Fruit fly (Drosophila melanogaster) whole organism, embryonic: Measurements from ENCODE around the gene dikar.
A peak's percentile ranks its signal among the peaks of the same experiment; 100 is the strongest.

Experiments used
- Blimp-1 ChIP-seq: fragments of 200-800 bp; sonication (Bioruptor generic); optimal IDR thresholded peaks from 3 replicates; lab custom pipeline; 2018; ENCODE audit warnings: missing biosample characterization, missing genetic modification characterization, mild to moderate bottlenecking, moderate library complexity, missing genetic modification reagents
- CG10565 ChIP-seq: fragments of 200-800 bp; sonication (Bioruptor generic); optimal IDR thresholded peaks from 3 replicates; lab custom pipeline; 2016; ENCODE audit warnings: missing biosample characterization, mild to moderate bottlenecking, missing genetic modification characterization
- CG11560 ChIP-seq: fragments of 200-800 bp; sonication (Bioruptor generic); IDR thresholded peaks from 3 replicates; pipeline ENCODE4 v1.3.6; 2022; ENCODE audit warnings: missing biosample characterization, missing genetic modification characterization
- CG12769 ChIP-seq: fragments of 200-800 bp; sonication (Bioruptor generic); optimal IDR thresholded peaks from 2 replicates; lab custom pipeline; 2019; ENCODE audit warnings: missing biosample characterization, mild to moderate bottlenecking, missing genetic modification characterization, moderate library complexity
- CG13123 ChIP-seq: fragments of 200-800 bp; sonication (Bioruptor generic); optimal IDR thresholded peaks from 2 replicates; lab custom pipeline; 2016; ENCODE audit warnings: missing biosample characterization, missing genetic modification characterization
- CG13296 ChIP-seq: fragments of 200-800 bp; sonication (Bioruptor generic); optimal IDR thresholded peaks from 3 replicates; lab custom pipeline; 2018; ENCODE audit warnings: missing biosample characterization, mild to moderate bottlenecking, missing genetic modification characterization
- CG13894 ChIP-seq: fragments of 200-800 bp; sonication (Bioruptor generic); optimal IDR thresholded peaks from 3 replicates; lab custom pipeline; 2018; ENCODE audit warnings: missing biosample characterization, mild to moderate bottlenecking, missing genetic modification characterization, moderate library complexity
- CG1647 ChIP-seq: fragments of 200-800 bp; sonication (Bioruptor generic); optimal IDR thresholded peaks from 3 replicates; lab custom pipeline; 2016; ENCODE audit warnings: missing biosample characterization, missing genetic modification characterization
- CG2199 ChIP-seq: fragments of 200-800 bp; sonication (Bioruptor generic); IDR thresholded peaks from 3 replicates; pipeline ENCODE4 v1.3.6; 2022; ENCODE audit warnings: missing biosample characterization, missing genetic modification characterization
- CG3281 ChIP-seq: fragments of 200-800 bp; sonication (Bioruptor generic); optimal IDR thresholded peaks from 3 replicates; lab custom pipeline; 2017; ENCODE audit warnings: missing biosample characterization, mild to moderate bottlenecking, missing genetic modification characterization
- CG4328 ChIP-seq: fragments of 200-800 bp; sonication (Bioruptor generic); optimal IDR thresholded peaks from 3 replicates; lab custom pipeline; 2017; ENCODE audit warnings: missing biosample characterization, missing genetic modification reagents, missing genetic modification characterization
- CG5953 ChIP-seq: fragments of 200-800 bp; sonication (Bioruptor generic); IDR thresholded peaks from 2 replicates; pipeline ENCODE4 v1.3.6; 2022; ENCODE audit warnings: missing biosample characterization, missing genetic modification characterization
- CG6683 ChIP-seq: fragments of 200-800 bp; sonication (Bioruptor generic); optimal IDR thresholded peaks from 2 replicates; lab custom pipeline; 2017; ENCODE audit warnings: missing biosample characterization, mild to moderate bottlenecking, missing genetic modification characterization, missing genetic modification reagents
- CG7745 ChIP-seq: fragments of 200-800 bp; sonication (Bioruptor generic); optimal IDR thresholded peaks from 2 replicates; lab custom pipeline; 2018; ENCODE audit warnings: missing biosample characterization, mild to moderate bottlenecking, missing genetic modification characterization, moderate library complexity
- CG8281 ChIP-seq: fragments of 200-800 bp; sonication (Bioruptor generic); optimal IDR thresholded peaks from 2 replicates; lab custom pipeline; 2018; ENCODE audit warnings: missing biosample characterization, mild to moderate bottlenecking, missing genetic modification characterization, moderate library complexity
- CG9437 ChIP-seq: fragments of 200-800 bp; sonication (Bioruptor generic); optimal IDR thresholded peaks from 2 replicates; lab custom pipeline; 2018; ENCODE audit warnings: missing biosample characterization, mild to moderate bottlenecking, missing genetic modification characterization
- D19B ChIP-seq: fragments of 200-800 bp; sonication (Bioruptor generic); optimal IDR thresholded peaks from 2 replicates; lab custom pipeline; 2017; ENCODE audit warnings: missing biosample characterization, mild to moderate bottlenecking, missing genetic modification characterization
- Eip74EF ChIP-seq, 2 experiments: fragments of 200-800 bp in 1 of 2; fragments of >200 bp in 1 of 2; sonication (Bioruptor generic) in 1 of 2; optimal IDR thresholded peaks; 2 replicates each; lab custom pipeline; 2017 to 2019; ENCODE audit warnings: missing biosample characterization in 2 of 2, missing genetic modification characterization in 2 of 2, mild to moderate bottlenecking in 1 of 2, moderate library complexity in 1 of 2
- Fer3 ChIP-seq: fragments of 200-800 bp; sonication (Bioruptor generic); optimal IDR thresholded peaks from 2 replicates; lab custom pipeline; 2018; ENCODE audit warnings: missing biosample characterization, mild to moderate bottlenecking, missing genetic modification characterization, moderate library complexity
- Gsc ChIP-seq: fragments of 200-800 bp; sonication (Bioruptor generic); IDR thresholded peaks from 2 replicates; pipeline ENCODE4 v1.3.6; 2022; ENCODE audit warnings: missing biosample characterization, missing genetic modification characterization
- H2.0 ChIP-seq: fragments of 200-800 bp; sonication (Bioruptor generic); IDR thresholded peaks from 2 replicates; pipeline ENCODE4 v1.3.6; 2022; ENCODE audit warnings: missing biosample characterization, missing genetic modification characterization
- Hsf ChIP-seq: fragments of 200-800 bp; sonication (Bioruptor generic); optimal IDR thresholded peaks from 3 replicates; lab custom pipeline; 2016; ENCODE audit warnings: missing biosample characterization, missing genetic modification characterization
- MTF-1 ChIP-seq: fragments of 200-800 bp; sonication (Bioruptor generic); optimal IDR thresholded peaks from 2 replicates; lab custom pipeline; 2018; ENCODE audit warnings: missing biosample characterization, mild to moderate bottlenecking, missing genetic modification characterization, borderline replicate concordance
- PHDP ChIP-seq: fragments of 200-800 bp; sonication (Bioruptor generic); optimal IDR thresholded peaks from 3 replicates; lab custom pipeline; 2018; ENCODE audit warnings: missing biosample characterization, mild to moderate bottlenecking, missing genetic modification characterization, moderate library complexity
- Spps ChIP-seq: fragments of 200-800 bp; sonication (Bioruptor generic); optimal IDR thresholded peaks from 2 replicates; lab custom pipeline; 2018; ENCODE audit warnings: missing biosample characterization, mild to moderate bottlenecking, missing genetic modification characterization
- Usf ChIP-seq: fragments of 200-800 bp; sonication (Bioruptor generic); optimal IDR thresholded peaks from 2 replicates; lab custom pipeline; 2017; ENCODE audit warnings: missing genotype, missing biosample characterization, missing genetic modification characterization
- ab ChIP-seq: fragments of 200-800 bp; sonication (Bioruptor generic); optimal IDR thresholded peaks from 2 replicates; lab custom pipeline; 2016; ENCODE audit warnings: missing biosample characterization, missing genetic modification characterization
- bigmax ChIP-seq: fragments of 200-800 bp; sonication (Bioruptor generic); optimal IDR thresholded peaks from 2 replicates; lab custom pipeline; 2018; ENCODE audit warnings: missing biosample characterization, mild to moderate bottlenecking, missing genetic modification characterization
- chn ChIP-seq: fragments of 200-800 bp; sonication (Bioruptor generic); optimal IDR thresholded peaks from 2 replicates; lab custom pipeline; 2016; ENCODE audit warnings: missing biosample characterization, missing genetic modification characterization
- crp ChIP-seq, 2 experiments: fragments of 200-800 bp; sonication (Bioruptor generic); optimal IDR thresholded peaks; 2 replicates in 1 of 2; 3 replicates in 1 of 2; lab custom pipeline; 2017; ENCODE audit warnings: missing biosample characterization in 2 of 2, missing genetic modification characterization in 2 of 2, mild to moderate bottlenecking in 1 of 2, moderate library complexity in 1 of 2
- dmrt99B ChIP-seq: fragments of 200-800 bp; sonication (Bioruptor generic); optimal IDR thresholded peaks from 2 replicates; lab custom pipeline; 2018; ENCODE audit warnings: missing biosample characterization, mild to moderate bottlenecking, missing genetic modification characterization, moderate library complexity
- dysf ChIP-seq: fragments of 200-800 bp; sonication (Bioruptor generic); IDR thresholded peaks from 3 replicates; pipeline ENCODE4 v1.3.6; 2022; ENCODE audit warnings: missing biosample characterization, missing genetic modification characterization
- en ChIP-seq: fragments of 200-800 bp; sonication (Bioruptor generic); optimal IDR thresholded peaks from 2 replicates; lab custom pipeline; 2016; ENCODE audit warnings: missing biosample characterization, missing genetic modification characterization
- fru ChIP-seq: fragments of >200 bp; optimal IDR thresholded peaks from 2 replicates; lab custom pipeline; 2017
- fu2 ChIP-seq: fragments of 200-800 bp; sonication (Bioruptor generic); optimal IDR thresholded peaks from 2 replicates; lab custom pipeline; 2016; ENCODE audit warnings: missing biosample characterization, missing genetic modification characterization
- ham ChIP-seq: fragments of 200-800 bp; sonication (Bioruptor generic); IDR thresholded peaks from 2 replicates; pipeline ENCODE4 v1.3.6; 2022; ENCODE audit warnings: missing biosample characterization, missing genetic modification characterization
- ind ChIP-seq: fragments of 200-800 bp; sonication (Bioruptor generic); optimal IDR thresholded peaks from 3 replicates; lab custom pipeline; 2016; ENCODE audit warnings: missing biosample characterization, missing genetic modification characterization
- insv ChIP-seq, 2 experiments: fragments of 200-800 bp; sonication (Bioruptor generic); optimal IDR thresholded peaks; 3 replicates each; lab custom pipeline; 2016 to 2018; ENCODE audit warnings: missing biosample characterization in 2 of 2, missing genetic modification characterization in 2 of 2
- jing ChIP-seq: fragments of 200-800 bp; sonication (Bioruptor generic); optimal IDR thresholded peaks from 2 replicates; lab custom pipeline; 2018; ENCODE audit warnings: missing biosample characterization, mild to moderate bottlenecking, missing genetic modification characterization
- lola ChIP-seq, 3 experiments: fragments of >200 bp in 2 of 3; fragments of 200-800 bp in 1 of 3; sonication (Bioruptor generic) in 1 of 3; optimal IDR thresholded peaks; 2 replicates each; lab custom pipeline; 2017 to 2019; ENCODE audit warnings: missing biosample characterization in 3 of 3, missing genetic modification characterization in 3 of 3, mild to moderate bottlenecking in 1 of 3, moderate library complexity in 1 of 3
- oc ChIP-seq: fragments of 200-800 bp; sonication (Bioruptor generic); optimal IDR thresholded peaks from 2 replicates; lab custom pipeline; 2018; ENCODE audit warnings: missing biosample characterization, mild to moderate bottlenecking, missing genetic modification characterization, moderate library complexity
- prd ChIP-seq, 3 experiments: fragments of >200 bp in 2 of 3; fragments of 200-800 bp in 1 of 3; sonication (Bioruptor generic) in 1 of 3; optimal IDR thresholded peaks in 2 of 3; IDR thresholded peaks in 1 of 3; 2 replicates in 2 of 3; 3 replicates in 1 of 3; pipeline versions ENCODE4 v1.3.6 to Lab custom; 2017 to 2022; ENCODE audit warnings: missing biosample characterization in 1 of 3, missing genetic modification characterization in 1 of 3
- salm ChIP-seq: fragments of 200-800 bp; sonication (Bioruptor generic); optimal IDR thresholded peaks from 2 replicates; lab custom pipeline; 2018; ENCODE audit warnings: missing biosample characterization, mild to moderate bottlenecking, missing genetic modification characterization
- sens ChIP-seq: fragments of 200-800 bp; sonication (Bioruptor generic); peaks from one replicate; lab custom pipeline; 2016; ENCODE audit warnings: missing biosample characterization, missing genetic modification characterization
- sqz ChIP-seq: fragments of 200-800 bp; sonication (Bioruptor generic); optimal IDR thresholded peaks from 3 replicates; lab custom pipeline; 2018; ENCODE audit warnings: missing biosample characterization, mild to moderate bottlenecking, missing genetic modification characterization
- tap ChIP-seq: fragments of 200-800 bp; optimal IDR thresholded peaks from 3 replicates; lab custom pipeline; 2019; ENCODE audit warnings: missing biosample characterization, mild to moderate bottlenecking, missing genetic modification characterization, moderate library complexity
- trem ChIP-seq: fragments of 200-800 bp; optimal IDR thresholded peaks from 3 replicates; lab custom pipeline; 2019; ENCODE audit warnings: missing biosample characterization, mild to moderate bottlenecking, missing genetic modification characterization, moderate library complexity
- wek ChIP-seq: fragments of 200-800 bp; sonication (Bioruptor generic); optimal IDR thresholded peaks from 3 replicates; lab custom pipeline; 2018; ENCODE audit warnings: missing biosample characterization, mild to moderate bottlenecking, missing genetic modification characterization, moderate library complexity

Gene dikar

DNA sequence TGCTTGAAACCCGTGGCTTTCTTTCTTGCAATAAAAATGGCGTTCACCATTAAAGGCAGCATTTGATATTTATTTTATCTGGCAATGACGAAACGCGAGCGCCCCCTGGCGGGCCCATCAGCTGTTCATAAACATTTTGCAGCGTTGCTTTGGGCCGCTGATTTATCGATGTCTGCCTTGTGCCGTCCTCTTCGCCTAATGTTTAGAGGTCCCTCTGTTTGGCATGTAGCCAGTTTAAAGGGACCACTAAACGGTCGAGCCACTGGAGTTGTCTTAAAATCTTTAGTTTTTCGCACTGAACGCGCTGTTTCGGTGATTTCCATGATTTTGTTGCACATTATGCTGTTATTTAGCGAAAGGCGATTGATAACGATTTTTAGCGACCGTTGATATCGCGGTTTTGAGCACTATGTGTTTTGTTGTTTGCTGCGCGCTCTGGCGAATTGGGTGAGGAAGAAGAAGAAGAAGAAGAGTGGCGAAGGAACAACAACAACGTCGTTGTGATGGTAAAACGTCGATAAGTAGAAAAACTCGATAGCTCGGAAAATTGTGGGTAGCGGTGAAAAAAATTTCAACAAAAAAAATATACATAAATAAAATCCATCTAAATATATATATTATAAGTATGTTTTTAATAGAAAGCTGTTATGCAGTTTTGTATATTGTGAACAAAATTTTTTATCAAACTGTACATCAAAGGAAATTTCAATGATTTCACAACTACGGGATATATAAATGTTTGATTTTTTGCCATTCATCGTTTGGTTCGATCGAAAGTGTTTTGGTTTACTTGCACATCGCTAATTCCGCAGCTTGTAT lies 9.5 kb upstream of the dikar start, which contains the start of the genes velo and Sbds (continued):
- TF ChIP-seq CG3281 (GFP tag; lab: Kevin White, UChicago), result peak; percentile 51
- TF ChIP-seq CG13123 (GFP tag; lab: Kevin White, UChicago), result no peak
- TF ChIP-seq CG10565 (GFP tag; lab: Kevin White, UChicago), result no peak
- no peak for TF ChIP-seq oc (tag; lab: Kevin White, UChicago)
- 0 out of 3 replicates have a peak, but pooled peaks have one; percentile 30 for TF ChIP-seq dysf (GFP tag; lab: Robert Waterston, UW)
- TF ChIP-seq CG12769 (tag; lab: Kevin White, UChicago), result no peak
- TF ChIP-seq salm (tag; lab: Kevin White, UChicago), result no peak
- peak in 1 of 3 experiments; percentile 28 for TF ChIP-seq lola (GFP tag; optimal IDR thresholded peaks at IDR 0.05; lab: Kevin White, UChicago)
- peak in 1 of 2 experiments; percentile 83 for TF ChIP-seq crp (GFP tag; optimal IDR thresholded peaks at IDR 0.05; lab: Kevin White, UChicago)
- TF ChIP-seq H2.0 (GFP tag; lab: Robert Waterston, UW), result no peak
- TF ChIP-seq CG2199, result no peak
- no peak for TF ChIP-seq Hsf (GFP tag; lab: Kevin White, UChicago)
- TF ChIP-seq ab (GFP tag; lab: Kevin White, UChicago), result no peak
- no peak for TF ChIP-seq fu2 (GFP tag; lab: Kevin White, UChicago)
- no peak for TF ChIP-seq Usf (GFP tag; lab: Kevin White, UChicago)
- TF ChIP-seq CG6683 (GFP tag; lab: Kevin White, UChicago), result no peak
- TF ChIP-seq CG13296 (GFP tag; lab: Kevin White, UChicago), result peak; percentile 61
- no peak for TF ChIP-seq wek (GFP tag; lab: Kevin White, UChicago)
- TF ChIP-seq en (GFP tag; lab: Kevin White, UChicago), result no peak
- peak; percentile 25 for TF ChIP-seq D19B
- no peak for TF ChIP-seq jing (GFP tag; lab: Kevin White, UChicago)
- no peak for TF ChIP-seq ham (GFP tag; lab: Robert Waterston, UW)
- TF ChIP-seq dmrt99B (tag; lab: Kevin White, UChicago), result no peak
- TF ChIP-seq Eip74EF (GFP tag; optimal IDR thresholded peaks at IDR 0.05; lab: Kevin White, UChicago), result no peak
- TF ChIP-seq sqz, result peak; percentile 90
- TF ChIP-seq Spps (tag; lab: Kevin White, UChicago), result no peak
- TF ChIP-seq chn (GFP tag; lab: Kevin White, UChicago), result no peak
- TF ChIP-seq ind (GFP tag; lab: Kevin White, UChicago), result peak; percentile 55
- TF ChIP-seq CG11560 (tag; lab: Robert Waterston, UW), result no peak
- TF ChIP-seq PHDP (tag; lab: Kevin White, UChicago), result peak; percentile 51
- TF ChIP-seq prd (optimal IDR thresholded peaks at IDR 0.05; lab: Kevin White, UChicago), result no peak
- peak; percentile 54; the same call in 2 of the 3 replicates for TF ChIP-seq prd (GFP tag; IDR thresholded peaks at IDR 0.05; lab: Robert Waterston, UW)
- no peak for TF ChIP-seq CG8281 (tag; lab: Kevin White, UChicago)
- no peak for TF ChIP-seq CG5953 (GFP tag; lab: Robert Waterston, UW)
- no peak for TF ChIP-seq CG4328 (GFP tag; lab: Kevin White, UChicago)
- no peak for TF ChIP-seq fru
- TF ChIP-seq insv (GFP tag; optimal IDR thresholded peaks at IDR 0.05; lab: Kevin White, UChicago), result peak in 1 of 2 experiments; percentile 35
- peak; percentile 97 for TF ChIP-seq bigmax (GFP tag; lab: Kevin White, UChicago)
- peak; percentile 53 for TF ChIP-seq sens (GFP tag; lab: Kevin White, UChicago)
- peak; percentile 48 for TF ChIP-seq trem
- no peak for TF ChIP-seq Gsc (GFP tag; lab: Robert Waterston, UW)
- TF ChIP-seq tap, result no peak
- no peak for TF ChIP-seq Blimp-1 (GFP tag; lab: Kevin White, UChicago)
- peak; percentile 17 for TF ChIP-seq CG13894 (tag; lab: Kevin White, UChicago)
- TF ChIP-seq CG1647 (GFP tag; lab: Kevin White, UChicago), result no peak
- no peak for TF ChIP-seq CG7745
- no peak for TF ChIP-seq MTF-1 (GFP tag; lab: Kevin White, UChicago)
- peak; percentile 45 for TF ChIP-seq Fer3 (tag; lab: Kevin White, UChicago)
- TF ChIP-seq CG9437 (GFP tag; lab: Kevin White, UChicago), result peak; percentile 14
